Fruit fly (Drosophila melanogaster) ovary, adult (tissue): ENCODE measurements around the gene Madm.

ENCODE experiments used
- CG17801 ChIP-seq: fragments of 200-800 bp; optimal IDR thresholded peaks from 2 replicates; lab custom pipeline; 2019; ENCODE audit warnings: missing biosample characterization, mild to moderate bottlenecking, missing genetic modification characterization, moderate library complexity; ENCODE audit not compliant: partially characterized antibody

The Madm gene

DNA sequence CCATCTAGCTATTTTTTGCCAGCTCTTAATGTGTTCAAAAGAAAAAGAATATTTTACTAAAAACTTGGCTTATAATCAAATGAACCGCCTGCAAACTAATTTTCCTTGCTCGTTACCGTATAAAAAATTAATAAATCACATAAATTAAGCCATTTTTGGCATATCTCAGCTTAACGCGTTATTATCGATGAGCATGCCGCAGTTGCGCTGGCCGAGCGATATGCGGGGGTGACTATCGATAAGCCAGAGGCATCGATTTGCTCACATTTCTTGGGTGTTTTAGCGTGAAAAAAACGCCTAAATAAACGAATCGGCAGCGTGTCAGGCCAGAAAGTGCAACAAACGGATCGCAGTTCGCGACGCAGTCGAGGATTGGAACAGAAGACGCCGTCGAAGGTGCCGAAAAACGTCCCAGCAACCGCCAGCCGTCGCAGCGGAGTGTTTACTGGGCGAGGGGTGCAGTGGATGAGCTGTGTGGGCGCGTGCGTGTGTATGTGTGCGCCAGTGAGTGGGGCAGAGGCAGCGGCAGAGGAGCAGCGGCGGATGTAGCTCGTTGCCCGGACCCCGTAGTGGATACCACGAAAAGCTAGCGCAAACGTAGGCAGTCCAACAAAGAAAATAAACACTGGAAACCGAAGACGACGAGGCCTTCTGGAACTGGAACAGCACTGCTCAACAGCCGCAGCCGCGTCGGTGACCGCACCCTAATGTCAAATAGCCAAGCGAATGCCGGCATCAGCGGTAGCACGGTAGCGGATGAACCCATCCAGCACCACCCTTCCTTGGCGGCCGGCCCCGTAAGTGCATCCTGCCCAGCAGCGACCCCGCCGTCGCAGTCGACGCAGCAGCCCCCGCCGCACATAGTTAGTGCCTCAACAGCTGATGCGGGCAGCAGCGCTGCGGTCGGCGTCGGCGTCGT lies at the start of gene Madm, which contains the start of gene Sym:
Gene Madm, plus strand, starts transcription at position 233 of the 919 bp plus-strand sequence.
Gene Sym, minus strand, starts transcription at position 199 of the 919 bp plus-strand sequence.
- TF ChIP-seq CG17801 (GFP tag; lab: Kevin White, UChicago) = peak; percentile 2

DNA sequence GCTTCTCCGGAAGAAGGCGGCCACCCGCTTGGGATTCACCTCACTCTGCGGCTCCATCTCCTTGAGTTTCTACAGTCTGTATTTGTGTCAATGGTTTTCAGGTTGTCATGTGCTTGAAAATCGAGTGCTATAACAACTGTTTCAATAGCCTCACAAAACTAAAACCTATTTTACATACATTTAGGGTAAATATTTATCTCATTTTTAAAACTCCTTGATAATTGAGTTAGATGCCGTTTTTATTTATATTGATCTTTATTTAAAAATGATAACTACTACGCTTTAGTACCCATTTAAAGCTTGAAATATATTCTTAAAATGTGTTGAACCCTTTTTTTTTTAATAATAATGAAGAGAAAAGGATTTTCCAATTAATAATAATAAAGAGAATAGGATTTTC lies 49.1 kb upstream of the Madm start, which contains the start of gene CG2104:
Gene CG2104, minus strand, starts transcription at position 101 of the 400 bp plus-strand sequence.
- TF ChIP-seq CG17801 (GFP tag; lab: Kevin White, UChicago) = no peak

DNA sequence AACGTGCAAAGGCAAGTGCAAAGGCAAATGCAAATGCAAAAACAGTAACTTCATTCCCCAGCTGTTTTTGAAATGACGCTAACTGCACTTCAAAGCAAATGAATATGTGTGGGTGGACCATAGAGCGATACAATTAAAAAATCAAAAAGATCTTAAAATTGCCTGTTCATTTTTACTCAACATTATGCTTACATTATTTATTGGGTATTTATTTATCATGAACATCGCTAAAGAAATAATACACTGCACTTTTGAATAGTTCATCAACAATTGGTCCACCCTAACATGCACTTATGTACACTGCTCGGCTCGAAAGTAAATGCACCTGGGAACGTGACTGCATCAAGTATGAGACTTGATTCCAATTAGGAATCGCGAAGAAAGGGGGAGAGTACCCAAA lies 47.8 kb upstream of the Madm start:
- TF ChIP-seq CG17801 (GFP tag; lab: Kevin White, UChicago) = peak; percentile 95

DNA sequence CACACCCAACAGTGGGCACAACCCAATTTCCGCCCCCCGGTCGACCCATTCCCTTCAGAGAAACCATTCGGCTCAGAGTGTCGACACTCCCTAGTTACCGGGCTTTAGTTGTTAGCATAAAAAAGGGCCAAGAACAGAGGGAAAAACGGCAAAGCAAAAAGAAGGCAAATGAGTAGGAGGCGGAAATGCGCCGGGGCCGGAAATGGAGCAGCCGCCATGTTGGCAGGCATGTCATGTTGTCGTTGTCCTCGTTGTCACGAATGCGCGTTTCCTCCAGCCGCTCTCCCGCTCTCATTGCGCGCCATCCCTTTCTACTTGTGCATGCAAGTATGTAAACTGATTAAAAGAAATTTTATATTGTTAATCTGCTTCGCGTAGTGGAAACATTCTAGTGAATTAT lies 45.9 kb upstream of the Madm start:
- no peak for TF ChIP-seq CG17801 (GFP tag; lab: Kevin White, UChicago)

DNA sequence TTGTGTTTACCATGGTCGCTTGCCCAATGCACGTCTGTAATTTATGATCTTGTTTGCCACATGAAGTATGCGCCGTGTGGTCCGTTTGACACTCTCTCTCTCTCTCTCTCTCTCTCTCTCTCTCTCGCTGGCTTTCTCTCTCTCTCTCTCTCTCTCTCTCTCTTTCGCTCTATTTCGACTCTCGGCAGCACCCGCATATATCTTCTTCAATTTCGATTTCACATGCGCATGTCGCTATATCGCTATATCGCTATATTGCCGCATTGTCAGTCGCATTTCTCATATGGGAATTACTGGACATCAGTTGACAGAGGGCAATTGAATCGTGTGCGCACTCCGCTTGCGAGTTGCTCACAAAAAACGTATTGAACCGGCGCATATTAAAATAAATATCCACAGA lies 41.2 kb upstream of the Madm start:
- peak; percentile 11 for TF ChIP-seq CG17801 (GFP tag; lab: Kevin White, UChicago)

DNA sequence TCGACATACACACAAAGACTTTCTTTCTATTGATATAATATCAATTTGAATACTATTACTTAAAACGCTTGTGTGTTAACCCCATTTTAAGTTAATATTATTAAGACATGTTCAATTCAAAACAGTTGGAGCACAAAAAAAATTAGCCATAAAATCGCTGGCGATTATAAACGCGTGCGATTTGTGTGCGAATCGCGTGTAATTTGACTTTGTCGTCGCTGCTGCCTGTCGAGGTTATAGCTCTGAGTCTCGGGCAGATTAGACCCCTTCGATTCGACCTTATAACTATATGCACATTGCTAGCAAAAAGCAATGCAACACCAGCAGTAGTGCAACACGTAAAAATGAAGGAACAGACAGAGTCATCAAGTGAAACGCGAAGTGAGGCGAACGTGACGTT lies 37.3 kb upstream of the Madm start:
- TF ChIP-seq CG17801 (GFP tag; lab: Kevin White, UChicago) = no peak

DNA sequence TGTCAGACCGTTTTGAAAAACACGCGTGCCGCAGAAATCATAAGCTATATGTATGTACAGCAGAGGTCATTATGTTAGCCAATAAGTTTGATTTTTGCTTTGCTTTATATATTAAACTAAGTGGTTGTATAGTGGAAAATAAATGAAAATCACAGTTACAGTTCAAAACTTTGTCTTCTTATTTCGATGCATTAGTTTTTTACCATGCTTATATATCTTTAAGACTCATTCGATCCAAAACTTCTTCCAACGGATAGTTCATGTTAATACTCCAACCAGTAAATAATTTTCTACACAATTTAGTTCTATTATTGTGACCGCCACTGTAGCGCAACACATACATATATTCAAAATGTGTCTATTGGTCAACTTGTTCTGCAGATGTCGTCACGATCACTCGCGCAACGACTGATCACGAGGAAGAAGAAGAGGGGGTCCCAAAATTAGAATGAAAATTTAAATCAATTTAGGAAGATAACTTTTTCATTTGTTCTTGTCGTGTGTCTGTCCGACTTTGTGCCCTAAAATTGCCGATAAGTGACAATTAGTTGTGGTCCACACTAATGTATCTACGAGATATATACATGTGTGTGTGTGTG lies 36.7 kb upstream of the Madm start:
- TF ChIP-seq CG17801 (GFP tag; lab: Kevin White, UChicago) = peak; percentile 54

DNA sequence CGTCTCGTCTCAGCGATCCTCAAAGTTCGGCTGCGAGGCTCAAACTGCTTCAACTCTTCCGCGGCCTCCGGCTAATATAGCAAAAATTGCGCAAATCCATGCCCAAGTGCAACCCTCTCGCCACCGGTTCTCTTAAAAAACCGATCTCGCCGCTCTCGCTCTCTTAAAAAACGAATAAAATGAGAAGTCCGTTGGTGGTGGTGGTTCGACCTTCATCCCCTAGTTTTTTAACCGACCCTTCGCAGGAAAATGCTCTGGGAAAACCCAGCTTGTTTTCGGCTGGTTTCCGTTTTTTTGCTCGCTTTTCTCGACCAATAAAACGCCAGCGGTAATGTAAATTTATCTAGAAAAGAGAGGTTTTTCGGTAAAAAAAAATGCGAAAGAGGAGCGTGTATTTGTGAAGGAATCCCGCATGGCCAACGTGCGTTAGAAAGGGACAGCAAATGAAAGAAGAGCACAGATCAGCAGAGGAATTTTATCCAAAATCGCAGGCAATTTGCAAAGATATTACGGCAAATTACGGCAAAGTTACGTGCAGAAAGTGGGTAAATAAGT lies 25.5 kb upstream of the Madm start, which contains the start of gene cas:
Gene cas, minus strand, starts transcription at position 51 of the 555 bp plus-strand sequence.
- no peak for TF ChIP-seq CG17801 (GFP tag; lab: Kevin White, UChicago)

DNA sequence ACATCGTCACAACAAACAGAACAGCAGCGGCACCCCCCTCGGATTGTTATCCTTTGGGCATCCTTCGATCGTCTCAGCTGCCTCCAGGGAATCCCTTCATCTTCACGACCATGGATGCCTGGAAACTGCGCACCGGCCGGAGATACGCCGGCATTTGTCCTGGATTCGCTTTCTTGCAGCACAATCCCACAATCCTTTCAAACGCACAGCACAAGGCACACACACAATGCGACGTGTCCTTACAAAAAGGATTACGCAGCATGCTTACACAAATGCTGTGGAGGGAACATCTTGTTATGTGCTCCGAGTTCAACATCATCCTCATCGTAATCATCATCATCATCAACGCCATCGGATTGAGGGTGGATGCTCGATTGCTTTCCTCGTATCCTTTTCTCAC lies 19.2 kb upstream of the Madm start:
- TF ChIP-seq CG17801 (GFP tag; lab: Kevin White, UChicago) = no peak

DNA sequence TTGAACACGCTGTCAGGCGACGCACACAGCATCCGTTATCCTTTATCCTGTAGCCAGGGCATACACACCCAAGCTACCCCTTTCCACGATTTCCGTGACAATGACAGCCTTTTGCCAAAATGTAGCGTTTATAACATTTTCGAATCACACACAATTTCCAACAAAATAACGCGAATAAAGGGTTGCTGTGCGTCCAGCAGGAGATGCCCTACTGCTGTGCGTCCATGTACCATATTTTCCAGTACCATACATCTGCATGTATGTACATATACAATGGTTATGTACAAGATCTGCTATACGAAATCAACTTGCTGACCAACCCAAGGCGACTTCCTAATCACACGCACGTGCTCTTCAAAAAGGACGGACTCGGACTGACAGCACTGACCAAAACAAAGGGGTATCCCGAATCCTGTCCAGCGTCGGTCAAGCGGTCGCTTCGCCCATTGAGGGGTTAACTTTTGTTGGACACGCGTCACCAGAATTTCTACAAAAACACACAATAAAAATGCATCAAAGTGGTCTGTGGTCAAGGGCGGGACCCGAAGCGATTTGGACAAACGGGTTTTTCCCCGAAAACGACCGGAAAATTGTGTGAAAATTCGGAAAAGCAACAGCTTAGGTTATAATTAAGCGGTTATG lies 14.5 kb upstream of the Madm start:
- no peak for TF ChIP-seq CG17801 (GFP tag; lab: Kevin White, UChicago)

DNA sequence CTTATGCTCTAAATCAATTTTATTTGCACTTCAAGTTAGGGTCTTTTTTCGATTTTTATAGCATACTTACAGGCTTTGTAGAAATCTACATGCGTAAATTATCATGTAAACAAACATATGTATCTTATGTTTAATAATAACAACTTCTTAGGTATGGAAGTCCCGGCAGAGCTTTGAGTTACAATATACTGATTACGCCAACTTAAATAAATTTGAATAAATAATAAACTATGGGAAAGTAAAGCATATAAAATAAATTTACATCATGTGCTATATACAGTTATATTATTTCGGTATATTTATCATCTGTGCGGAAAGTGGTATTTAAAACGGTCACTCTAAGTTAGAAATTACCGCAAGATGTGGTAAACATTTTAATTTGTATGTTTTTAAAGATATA lies 9.1 kb upstream of the Madm start, which contains the start of gene CG1239:
Gene CG1239, plus strand, starts transcription at position 333 of the 400 bp plus-strand sequence.
- TF ChIP-seq CG17801 (GFP tag; lab: Kevin White, UChicago) = no peak

DNA sequence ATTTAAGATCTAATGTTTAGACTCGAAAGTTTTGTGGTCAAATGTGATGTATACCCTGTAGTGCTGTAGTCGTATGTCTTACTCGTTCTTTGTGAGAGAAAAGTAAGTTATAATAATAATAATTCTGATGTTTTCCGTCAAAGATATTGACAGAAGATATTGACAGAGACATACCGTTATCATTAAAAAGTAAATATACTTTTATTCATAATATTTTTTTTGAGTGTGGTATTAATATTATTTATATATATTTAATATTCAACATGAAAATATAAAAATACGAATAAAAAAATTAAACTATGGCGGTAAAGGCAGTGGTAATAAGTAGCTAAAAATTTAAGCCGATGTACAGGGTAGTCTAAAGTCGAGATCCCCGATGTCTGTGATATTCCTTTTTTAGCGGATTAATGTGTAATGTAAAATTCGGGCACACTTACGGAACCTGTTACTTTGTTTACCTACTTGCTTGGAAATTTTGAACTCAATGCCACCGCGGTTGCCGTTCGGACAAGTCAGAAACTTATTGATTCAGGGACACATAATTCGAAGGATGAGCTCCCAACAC lies 5.9 kb upstream of the Madm start, which contains the start of the genes CG2100 and CG1236:
Gene CG2100, minus strand, starts transcription at position 51 of the 565 bp plus-strand sequence.
Gene CG1236, plus strand, starts transcription at position 444 of the 565 bp plus-strand sequence.
- TF ChIP-seq CG17801 (GFP tag; lab: Kevin White, UChicago) = peak; percentile 80

DNA sequence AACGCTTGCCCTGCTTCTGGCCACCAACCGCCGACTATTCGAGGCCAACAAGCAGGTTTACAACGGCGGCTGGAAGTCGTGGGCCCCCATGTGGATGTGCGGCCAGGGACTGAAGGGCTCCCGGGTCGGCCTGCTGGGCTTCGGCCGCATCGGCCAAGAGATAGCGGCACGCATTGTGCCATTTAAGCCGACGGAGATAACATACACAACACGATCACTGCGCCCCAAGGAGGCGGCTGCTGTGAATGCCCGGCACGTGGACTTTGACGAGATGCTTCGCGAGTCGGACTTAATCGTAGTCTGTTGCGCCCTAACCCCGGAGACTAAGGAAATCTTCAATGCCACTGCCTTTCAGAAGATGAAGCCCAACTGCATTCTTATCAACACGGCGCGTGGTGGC lies 5.0 kb upstream of the Madm start:
- no peak for TF ChIP-seq CG17801 (GFP tag; lab: Kevin White, UChicago)

DNA sequence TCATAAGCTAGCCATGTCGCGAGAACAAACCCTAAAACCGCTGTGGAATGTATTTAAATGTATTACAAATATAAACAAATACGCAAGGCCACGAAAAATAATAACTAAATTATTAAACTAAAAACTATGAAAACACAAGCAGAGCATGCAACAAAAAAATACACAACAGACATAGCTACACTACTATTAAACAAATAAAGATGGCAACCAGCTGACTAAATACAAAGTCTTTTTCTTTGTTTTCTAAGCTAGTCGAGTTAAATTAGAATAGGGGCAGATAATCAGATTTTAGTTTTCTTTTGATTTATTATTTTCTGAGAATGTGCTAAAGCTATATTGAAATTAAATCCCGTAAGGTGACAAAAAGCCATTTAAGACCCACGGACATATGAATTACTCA lies 4.3 kb downstream of the Madm start:
- no peak for TF ChIP-seq CG17801 (GFP tag; lab: Kevin White, UChicago)
